Fruit fly (Drosophila melanogaster): ENCODE data around the gene CG33257.

The CG33257 gene

dm6 chr3L:16359219-16359748 lies 13.2 kb downstream of the CG33257 start, which contains the start of gene ringer (continued):
- TF ChIP-seq gro (GFP tag; optimal IDR thresholded peaks at IDR 0.05) = peak; percentile 29
- peak; percentile 29 for TF ChIP-seq Jarid2 (GFP tag; optimal IDR thresholded peaks at IDR 0.05)
- TF ChIP-seq CG3281 (GFP tag; optimal IDR thresholded peaks at IDR 0.05) = peak; percentile 27
- peak; percentile 58 for TF ChIP-seq Med (GFP tag)
- TF ChIP-seq HHEX (GFP tag; optimal IDR thresholded peaks at IDR 0.05) = peak; percentile 34
- TF ChIP-seq HLH54F (GFP tag; optimal IDR thresholded peaks at IDR 0.05) = no peak
- peak; percentile 29 for TF ChIP-seq CG2120 (GFP tag; optimal IDR thresholded peaks at IDR 0.05)
- TF ChIP-seq Atf3 (GFP tag; optimal IDR thresholded peaks at IDR 0.05) = no peak
- no peak for TF ChIP-seq wek (GFP tag; optimal IDR thresholded peaks at IDR 0.05)
- TF ChIP-seq CG8290 (GFP tag; optimal IDR thresholded peaks at IDR 0.05) = no peak
- TF ChIP-seq CG8290 (tag; optimal IDR thresholded peaks at IDR 0.05) = peak in 1 of 2 experiments; percentile 52
- TF ChIP-seq CG10543 (GFP tag; optimal IDR thresholded peaks at IDR 0.05) = peak; percentile 9
- no peak for TF ChIP-seq corto (GFP tag; optimal IDR thresholded peaks at IDR 0.05)
- 0 out of 3 replicates have a peak, but pooled peaks have one; percentile 31 for TF ChIP-seq Dbx (GFP tag; IDR thresholded peaks at IDR 0.05)
- TF ChIP-seq CG7556 (GFP tag; optimal IDR thresholded peaks at IDR 0.05) = no peak
- TF ChIP-seq Bgb (GFP tag; IDR thresholded peaks at IDR 0.05; ENCODE audit: partially characterized antibody) = peak; percentile 21; the same call in 1 of the 2 replicates
- TF ChIP-seq CG31388 (GFP tag; optimal IDR thresholded peaks at IDR 0.05) = no peak
- peak; percentile 6 for TF ChIP-seq Fer3 (tag; optimal IDR thresholded peaks at IDR 0.05)
- peak; percentile 23 for TF ChIP-seq Dek (tag; optimal IDR thresholded peaks at IDR 0.05)
- TF ChIP-seq lab (GFP tag; optimal IDR thresholded peaks at IDR 0.05) = peak; percentile 12
- TF ChIP-seq caup (GFP tag; optimal IDR thresholded peaks at IDR 0.05; ENCODE audit: severe bottlenecking) = peak; percentile 1
- peak; percentile 47; the same call in 1 of the 2 replicates for TF ChIP-seq rib (GFP tag; IDR thresholded peaks at IDR 0.05)
- peak; percentile 31 for TF ChIP-seq lilli (GFP tag; optimal IDR thresholded peaks at IDR 0.05)
- TF ChIP-seq Adf1 (GFP tag; IDR thresholded peaks at IDR 0.05) = peak; percentile 8; the same call in 1 of the 2 replicates
- 0 out of 2 replicates have a peak, but pooled peaks have one; percentile 39 for TF ChIP-seq slbo (GFP tag; IDR thresholded peaks at IDR 0.05)
- no peak for TF ChIP-seq Poxn (GFP tag; IDR thresholded peaks at IDR 0.05)

dm6 chr3L:16359795-16360194 lies 13.7 kb downstream of the CG33257 start:
- TF ChIP-seq bsh (GFP tag; optimal IDR thresholded peaks at IDR 0.05) (no peak), sens (GFP tag) (peak; percentile 56), z (GFP tag; IDR thresholded peaks at IDR 0.05) (peak; percentile 88; the same call in 2 of the 3 replicates), amos (GFP tag; IDR thresholded peaks at IDR 0.05; ENCODE audit: partially characterized antibody) (peak; percentile 31; the same call in 1 of the 2 replicates), Rfx (GFP tag; IDR thresholded peaks at IDR 0.05) (peak; percentile 26; the same call in 1 of the 2 replicates), CG3281 (GFP tag; optimal IDR thresholded peaks at IDR 0.05) (peak; percentile 2), CG3163 (GFP tag; optimal IDR thresholded peaks at IDR 0.05) (no peak), CG8290 (GFP tag; optimal IDR thresholded peaks at IDR 0.05) (no peak), CG8290 (tag; optimal IDR thresholded peaks at IDR 0.05) (peak in 1 of 2 experiments; percentile 7), Med (GFP tag) (peak; percentile 53), CG8478 (optimal IDR thresholded peaks at IDR 0.05) (no peak), CG12769 (tag; optimal IDR thresholded peaks at IDR 0.05) (peak; percentile 18), lab (GFP tag; optimal IDR thresholded peaks at IDR 0.05) (peak; percentile 29)

- TF ChIP-seq Drgx (GFP tag; IDR thresholded peaks at IDR 0.05) (peak; percentile 21; the same call in 1 of the 2 replicates), CG3847 (GFP tag; IDR thresholded peaks at IDR 0.05) (peak; percentile 7; the same call in 1 of the 2 replicates), Med (GFP tag) (peak; percentile 57), Awh (GFP tag; IDR thresholded peaks at IDR 0.05) (no peak), CG16863 (GFP tag; optimal IDR thresholded peaks at IDR 0.05) (no peak), Dbx (GFP tag; IDR thresholded peaks at IDR 0.05) (0 out of 3 replicates have a peak, but pooled peaks have one; percentile 12), NfI (GFP tag; optimal IDR thresholded peaks at IDR 0.05) (no peak), Oaz (GFP tag; IDR thresholded peaks at IDR 0.05) (no peak), Hr3 (GFP tag; optimal IDR thresholded peaks at IDR 0.05) (no peak), Fer1 (GFP tag; optimal IDR thresholded peaks at IDR 0.05) (no peak), CG3838 (GFP tag; optimal IDR thresholded peaks at IDR 0.05) (no peak), CG1792 (GFP tag; optimal IDR thresholded peaks at IDR 0.05) (no peak), Hr78 (GFP tag; optimal IDR thresholded peaks at IDR 0.05) (no peak), CG30403 (GFP tag; optimal IDR thresholded peaks at IDR 0.05) (no peak), crp (GFP tag; optimal IDR thresholded peaks at IDR 0.05) (no peak), CG8478 (optimal IDR thresholded peaks at IDR 0.05) (peak; percentile 45)
These were observed 15.2 kb downstream of the CG33257 start for dm6 chr3L:16361200-16361815.
